Fruit fly (Drosophila melanogaster): ENCODE measurements around the gene CG3638.

CG3638 gene

DNA sequence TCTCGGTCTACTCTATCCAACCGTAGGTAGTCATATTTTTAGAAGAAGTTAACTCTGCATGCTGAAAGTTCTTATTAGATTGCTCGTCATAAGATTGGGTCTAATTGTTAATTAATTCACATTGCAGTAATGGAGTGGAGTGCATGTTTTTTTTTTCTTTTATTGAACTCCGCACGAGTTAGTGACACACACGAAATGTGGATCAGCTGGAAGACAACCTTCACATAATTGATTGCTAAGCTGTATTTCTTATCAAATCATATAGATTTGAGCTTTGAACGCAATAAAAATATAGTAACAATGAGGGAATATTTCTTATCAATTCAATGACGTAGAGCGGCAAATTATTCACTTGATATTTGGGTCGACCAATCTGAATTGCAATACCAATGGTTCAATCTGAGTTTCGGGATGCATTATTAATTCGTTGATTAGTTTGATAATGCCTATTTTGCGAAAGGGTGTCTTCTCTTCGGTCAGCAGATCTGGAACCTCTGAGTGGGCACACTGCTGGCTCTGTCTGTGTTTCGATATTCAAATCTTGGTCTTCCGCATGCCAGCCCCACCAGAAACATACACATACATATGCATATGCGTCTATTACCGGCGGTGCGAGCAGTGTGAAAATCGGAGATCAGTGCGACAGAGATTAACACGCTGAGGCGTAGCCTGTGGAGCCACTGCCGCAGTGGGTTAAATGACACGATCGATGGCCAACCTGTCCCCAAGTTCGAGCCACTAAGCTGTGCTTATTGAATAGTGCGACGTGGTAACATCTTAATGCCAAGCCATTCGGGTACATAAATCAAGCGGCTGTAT is 42.5 kb upstream of the CG3638 start (continued):
- TF ChIP-seq CG11247 (GFP tag; IDR thresholded peaks at IDR 0.05) (no peak), Mrtf (GFP tag; IDR thresholded peaks at IDR 0.05) (no peak), CG9727 (GFP tag; optimal IDR thresholded peaks at IDR 0.05) (peak; percentile 40), ara (GFP tag; IDR thresholded peaks at IDR 0.05) (no peak), zen (tag; optimal IDR thresholded peaks at IDR 0.05) (no peak), ken (GFP tag; IDR thresholded peaks at IDR 0.05) (no peak), Rx (GFP tag; IDR thresholded peaks at IDR 0.05) (no peak), hth (optimal IDR thresholded peaks at IDR 0.05) (no peak), jigr1 (GFP tag; IDR thresholded peaks at IDR 0.05) (no peak), Sry-δ (GFP tag; optimal IDR thresholded peaks at IDR 0.05) (no peak), CG18619 (GFP tag; optimal IDR thresholded peaks at IDR 0.05) (no peak), tio (GFP tag; optimal IDR thresholded peaks at IDR 0.05) (peak; percentile 26), CG43689 (GFP tag; IDR thresholded peaks at IDR 0.05) (no peak), tx (GFP tag; optimal IDR thresholded peaks at IDR 0.05) (no peak), sqz (GFP tag; optimal IDR thresholded peaks at IDR 0.05) (no peak), CG3726 (GFP tag; IDR thresholded peaks at IDR 0.05) (no peak), D19B (GFP tag; optimal IDR thresholded peaks at IDR 0.05) (no peak), CG9817 (tag; optimal IDR thresholded peaks at IDR 0.05) (no peak), yki (optimal IDR thresholded peaks at IDR 0.05) (no peak), lola (GFP tag; optimal IDR thresholded peaks at IDR 0.05) (no peak), CG4282 (GFP tag; optimal IDR thresholded peaks at IDR 0.05) (no peak), Drgx (GFP tag; IDR thresholded peaks at IDR 0.05) (0 out of 2 replicates have a peak, but pooled peaks have one; percentile 16), Taf1 (GFP tag; IDR thresholded peaks at IDR 0.05) (no peak), NC2β (GFP tag; optimal IDR thresholded peaks at IDR 0.05) (no peak), Camta (GFP tag; optimal IDR thresholded peaks at IDR 0.05) (peak; percentile 22), CkIIα-i1 (GFP tag; IDR thresholded peaks at IDR 0.05) (no peak), pros (GFP tag; optimal IDR thresholded peaks at IDR 0.05) (no peak), cad (GFP tag; optimal IDR thresholded peaks at IDR 0.05) (no peak), CG11560 (tag; IDR thresholded peaks at IDR 0.05) (no peak), TFAM (GFP tag; optimal IDR thresholded peaks at IDR 0.05) (no peak), CG12299 (tag; optimal IDR thresholded peaks at IDR 0.05) (no peak), Opbp (GFP tag; IDR thresholded peaks at IDR 0.05; ENCODE audit: partially characterized antibody) (no peak), otp (GFP tag; IDR thresholded peaks at IDR 0.05) (no peak), eve (GFP tag; optimal IDR thresholded peaks at IDR 0.05) (no peak), tll (GFP tag; optimal IDR thresholded peaks at IDR 0.05) (no peak), CG7556 (GFP tag; optimal IDR thresholded peaks at IDR 0.05) (no peak), Fer2 (tag; optimal IDR thresholded peaks at IDR 0.05) (no peak), CG13287 (GFP tag; IDR thresholded peaks at IDR 0.05; ENCODE audit: partially characterized antibody) (no peak), CG14710 (tag; optimal IDR thresholded peaks at IDR 0.05) (no peak), CG3163 (GFP tag; optimal IDR thresholded peaks at IDR 0.05) (no peak), wek (GFP tag; optimal IDR thresholded peaks at IDR 0.05) (no peak), CG30431 (GFP tag; optimal IDR thresholded peaks at IDR 0.05) (no peak), maf-S (GFP tag; optimal IDR thresholded peaks at IDR 0.05) (no peak), CG11398 (GFP tag; optimal IDR thresholded peaks at IDR 0.05) (no peak), mam (GFP tag; optimal IDR thresholded peaks at IDR 0.05) (peak; percentile 20), pb (GFP tag; optimal IDR thresholded peaks at IDR 0.05) (peak; percentile 39), Gsc (GFP tag; IDR thresholded peaks at IDR 0.05) (no peak), corto (GFP tag; optimal IDR thresholded peaks at IDR 0.05) (no peak), kni (GFP tag; optimal IDR thresholded peaks at IDR 0.05) (no peak), trem (tag; optimal IDR thresholded peaks at IDR 0.05) (no peak), CG6765 (GFP tag; optimal IDR thresholded peaks at IDR 0.05) (no peak)

Measured in whole organism, embryonic.